Worm (Caenorhabditis elegans) whole organism, L4 larva: Measurements from ENCODE around the gene D1086.18.

ENCODE experiments used
- D1046.2 ChIP-seq: fragments of 200-800 bp; sonication (Bioruptor generic); IDR thresholded peaks from 2 replicates; pipeline ENCODE4 v1.3.6; 2022; ENCODE audit warnings: missing genetic modification characterization, missing compliant biosample characterization
- F10B5.3 ChIP-seq: sonication (generic microtip); optimal IDR thresholded peaks from 2 replicates; lab custom pipeline; 2016; ENCODE audit warnings: mild to moderate bottlenecking, missing genetic modification characterization, missing compliant biosample characterization
- F26F4.8 ChIP-seq: fragments of 200-800 bp; sonication (Bioruptor generic); conservative IDR thresholded peaks from 2 replicates; pipeline ENCODE4 v1.3.6; 2022; ENCODE audit warnings: missing genetic modification characterization, missing compliant biosample characterization
- F44E2.7 ChIP-seq: fragments of 200-800 bp; sonication (Bioruptor generic); IDR thresholded peaks from 2 replicates; pipeline ENCODE4 v2.1.2; 2022; ENCODE audit warnings: missing genetic modification characterization, missing compliant biosample characterization
- F49E8.2 ChIP-seq: sonication (generic microtip); optimal IDR thresholded peaks from 2 replicates; lab custom pipeline; 2016; ENCODE audit warnings: missing compliant biosample characterization, mild to moderate bottlenecking, missing genetic modification characterization, borderline replicate concordance
- R02D3.7 ChIP-seq: fragments of 150-350 bp; sonication (generic microtip); optimal IDR thresholded peaks from 3 replicates; lab custom pipeline; 2014; ENCODE audit warnings: missing biosample characterization, missing genetic modification characterization
- Y48G9A.11 ChIP-seq: fragments of 200-800 bp; sonication (Bioruptor generic); IDR thresholded peaks from 2 replicates; pipeline ENCODE4 v1.3.6; 2022; ENCODE audit warnings: missing genetic modification reagents, missing genetic modification characterization, missing compliant biosample characterization
- ZK337.2 ChIP-seq: fragments of 200-800 bp; sonication (Bioruptor generic); IDR thresholded peaks from 2 replicates; pipeline ENCODE4 v1.3.6; 2022; ENCODE audit warnings: missing genetic modification reagents, missing genetic modification characterization, missing compliant biosample characterization
- aha-1 ChIP-seq: fragments of 150-350 bp; peaks from one replicate; lab custom pipeline; 2014; ENCODE audit warnings: missing biosample characterization, missing genetic modification characterization
- ceh-28 ChIP-seq: fragments of 150-350 bp; optimal IDR thresholded peaks from 2 replicates; lab custom pipeline; 2014; ENCODE audit warnings: missing biosample characterization, missing genetic modification reagents, missing genetic modification characterization
- ceh-62 ChIP-seq: sonication (generic microtip); optimal IDR thresholded peaks from 2 replicates; lab custom pipeline; 2017; ENCODE audit warnings: missing biosample characterization, missing genetic modification characterization
- ceh-82 ChIP-seq: sonication (generic microtip); optimal IDR thresholded peaks from 2 replicates; lab custom pipeline; 2017; ENCODE audit warnings: missing biosample characterization, missing genetic modification characterization
- ces-1 ChIP-seq: fragments of 150-350 bp; sonication (generic microtip); optimal IDR thresholded peaks from 4 replicates; lab custom pipeline; 2014; ENCODE audit warnings: missing biosample characterization, missing genetic modification reagents, missing genetic modification characterization
- daf-12 ChIP-seq: fragments of 150-350 bp; optimal IDR thresholded peaks from 2 replicates; lab custom pipeline; 2014; ENCODE audit warnings: missing biosample characterization, missing genetic modification reagents, missing genetic modification characterization
- daf-19 ChIP-seq: fragments of 200-800 bp; sonication (Bioruptor generic); conservative IDR thresholded peaks from 2 replicates; pipeline ENCODE4 v1.3.6; 2022; ENCODE audit warnings: missing genetic modification characterization, missing compliant biosample characterization
- dmd-6 ChIP-seq: fragments of 200-800 bp; sonication (Bioruptor generic); IDR thresholded peaks from 2 replicates; pipeline ENCODE4 v1.3.6; 2022; ENCODE audit warnings: missing genetic modification reagents, missing genetic modification characterization, missing compliant biosample characterization
- dmd-9 ChIP-seq: fragments of 200-800 bp; sonication (Bioruptor generic); IDR thresholded peaks from 2 replicates; pipeline ENCODE4 v1.3.6; 2022; ENCODE audit warnings: missing genetic modification reagents, missing genetic modification characterization, missing compliant biosample characterization
- dpl-1 ChIP-seq: fragments of 150-350 bp; optimal IDR thresholded peaks from 2 replicates; lab custom pipeline; 2014; ENCODE audit warnings: missing biosample characterization, missing genetic modification reagents, missing genetic modification characterization
- duxl-1 ChIP-seq: sonication (generic microtip); optimal IDR thresholded peaks from 2 replicates; lab custom pipeline; 2016; ENCODE audit warnings: mild to moderate bottlenecking, missing genetic modification characterization, moderate library complexity, missing compliant biosample characterization; ENCODE audit not compliant: poor library complexity
- fkh-10 ChIP-seq: fragments of 150-350 bp; optimal IDR thresholded peaks from 2 replicates; lab custom pipeline; 2014; ENCODE audit warnings: missing biosample characterization, missing genetic modification reagents, missing genetic modification characterization
- gei-8 ChIP-seq: fragments of 200-800 bp; sonication (Bioruptor generic); optimal IDR thresholded peaks from 2 replicates; lab custom pipeline; 2018; ENCODE audit warnings: mild to moderate bottlenecking, missing genetic modification characterization, missing compliant biosample characterization
- hif-1 ChIP-seq, 2 experiments: sonication (generic microtip); optimal IDR thresholded peaks; 2 replicates each; lab custom pipeline; 2016 to 2017; ENCODE audit warnings: missing compliant biosample characterization in 2 of 2, missing genetic modification characterization in 2 of 2, missing genetic modification reagents in 2 of 2, missing genotype in 2 of 2, mild to moderate bottlenecking in 1 of 2
- hlh-11 ChIP-seq: fragments of 200-800 bp; sonication (Bioruptor generic); optimal IDR thresholded peaks from 2 replicates; lab custom pipeline; 2018; ENCODE audit warnings: mild to moderate bottlenecking, missing genetic modification characterization, missing compliant biosample characterization
- hmg-1.1 ChIP-seq: fragments of 200-800 bp; sonication (Bioruptor generic); IDR thresholded peaks from 2 replicates; pipeline ENCODE4 v1.3.6; 2022; ENCODE audit warnings: missing genetic modification reagents, missing genetic modification characterization, missing compliant biosample characterization
- jun-1 ChIP-seq: fragments of 150-350 bp; optimal IDR thresholded peaks from 2 replicates; lab custom pipeline; 2014; ENCODE audit warnings: missing biosample characterization, missing genetic modification reagents, missing genetic modification characterization
- lin-13 ChIP-seq: fragments of 150-350 bp; optimal IDR thresholded peaks from 2 replicates; lab custom pipeline; 2014; ENCODE audit warnings: missing biosample characterization, missing genetic modification reagents, missing genetic modification characterization
- lin-29 ChIP-seq: fragments of 200-800 bp; sonication (Bioruptor generic); IDR thresholded peaks from 2 replicates; pipeline ENCODE4 v1.3.6; 2022; ENCODE audit warnings: missing genetic modification reagents, missing genetic modification characterization, missing compliant biosample characterization
- lin-38 ChIP-seq: fragments of 200-800 bp; sonication (Bioruptor generic); IDR thresholded peaks from 2 replicates; pipeline ENCODE4 v1.3.6; 2022; ENCODE audit warnings: missing genetic modification reagents, missing genetic modification characterization, missing compliant biosample characterization
- lin-39 ChIP-seq: fragments of 150-350 bp; optimal IDR thresholded peaks from 2 replicates; lab custom pipeline; 2014; ENCODE audit warnings: missing biosample characterization, missing genetic modification reagents, missing genetic modification characterization
- mdl-1 ChIP-seq, 2 experiments: fragments of 150-350 bp in 1 of 2; sonication (generic microtip) in 1 of 2; optimal IDR thresholded peaks; 2 replicates each; lab custom pipeline; 2014 to 2017; ENCODE audit warnings: missing biosample characterization in 2 of 2, missing genetic modification characterization in 2 of 2
- mep-1 ChIP-seq: fragments of 150-350 bp; sonication (generic microtip); optimal IDR thresholded peaks from 3 replicates; lab custom pipeline; 2014; ENCODE audit warnings: missing biosample characterization, missing genetic modification characterization
- mxl-2 ChIP-seq: fragments of 200-800 bp; sonication (Bioruptor generic); conservative IDR thresholded peaks from 2 replicates; pipeline ENCODE4 v1.3.6; 2022; ENCODE audit warnings: missing genetic modification reagents, missing genetic modification characterization, missing compliant biosample characterization
- mxl-3 ChIP-seq: fragments of 200-800 bp; sonication (Bioruptor generic); optimal IDR thresholded peaks from 2 replicates; lab custom pipeline; 2018; ENCODE audit warnings: mild to moderate bottlenecking, missing genetic modification characterization, missing compliant biosample characterization
- nhr-10 ChIP-seq: fragments of 150-350 bp; optimal IDR thresholded peaks from 2 replicates; lab custom pipeline; 2014; ENCODE audit warnings: missing biosample characterization, missing genetic modification characterization
- nhr-102 ChIP-seq: sonication (generic microtip); optimal IDR thresholded peaks from 2 replicates; lab custom pipeline; 2016; ENCODE audit warnings: mild to moderate bottlenecking, missing genetic modification characterization, moderate library complexity, missing compliant biosample characterization
- nhr-237 ChIP-seq: sonication (generic microtip); optimal IDR thresholded peaks from 2 replicates; lab custom pipeline; 2017; ENCODE audit warnings: missing biosample characterization, missing genetic modification characterization
- nhr-28 ChIP-seq: fragments of 150-350 bp; optimal IDR thresholded peaks from 2 replicates; lab custom pipeline; 2014; ENCODE audit warnings: missing biosample characterization, missing genetic modification characterization
- nhr-41 ChIP-seq: fragments of 200-800 bp; sonication (Bioruptor generic); IDR thresholded peaks from 2 replicates; pipeline ENCODE4 v1.3.6; 2022; ENCODE audit warnings: missing genetic modification reagents, missing genetic modification characterization, missing compliant biosample characterization
- nhr-42 ChIP-seq: fragments of 200-800 bp; sonication (Bioruptor generic); IDR thresholded peaks from 2 replicates; pipeline ENCODE4 v1.3.6; 2022; ENCODE audit warnings: missing genetic modification characterization, missing compliant biosample characterization
- nhr-6 ChIP-seq: fragments of 150-350 bp; optimal IDR thresholded peaks from 2 replicates; lab custom pipeline; 2014; ENCODE audit warnings: missing biosample characterization, missing genetic modification characterization
- pha-4 ChIP-seq, 2 experiments: fragments of 150-350 bp in 1 of 2; fragments of 200-800 bp in 1 of 2; sonication (Bioruptor generic) in 1 of 2; IDR thresholded peaks in 1 of 2; optimal IDR thresholded peaks in 1 of 2; 2 replicates each; pipeline versions ENCODE4 v1.3.6 to Lab custom; 2014 to 2022; ENCODE audit warnings: missing genetic modification characterization in 2 of 2, missing genetic modification reagents in 2 of 2, missing biosample characterization in 1 of 2, missing compliant biosample characterization in 1 of 2
- rbr-2 ChIP-seq: sonication (generic microtip); optimal IDR thresholded peaks from 2 replicates; lab custom pipeline; 2016; ENCODE audit warnings: missing genotype, missing genetic modification characterization, missing compliant biosample characterization
- sdz-12 ChIP-seq: fragments of 200-800 bp; sonication (Bioruptor generic); optimal IDR thresholded peaks from 2 replicates; lab custom pipeline; 2018; ENCODE audit warnings: mild to moderate bottlenecking, missing genetic modification characterization, missing compliant biosample characterization
- skn-1 ChIP-seq: fragments of 150-350 bp; optimal IDR thresholded peaks from 2 replicates; lab custom pipeline; 2014; ENCODE audit warnings: missing biosample characterization, missing genetic modification characterization
- snpc-1.2 ChIP-seq: fragments of 200-800 bp; sonication (Bioruptor generic); IDR thresholded peaks from 2 replicates; pipeline ENCODE4 v1.3.6; 2022; ENCODE audit warnings: missing genetic modification reagents, missing genetic modification characterization, missing compliant biosample characterization
- spr-1 ChIP-seq: sonication (generic microtip); optimal IDR thresholded peaks from 2 replicates; lab custom pipeline; 2016; ENCODE audit warnings: mild to moderate bottlenecking, missing genetic modification characterization, missing compliant biosample characterization
- tag-97 ChIP-seq: fragments of 200-800 bp; sonication (Bioruptor generic); IDR thresholded peaks from 2 replicates; pipeline ENCODE4 v1.3.6; 2022; ENCODE audit warnings: missing genetic modification characterization, missing compliant biosample characterization
- tra-1 ChIP-seq: fragments of 200-800 bp; sonication (Bioruptor generic); IDR thresholded peaks from 2 replicates; pipeline ENCODE4 v1.3.6; 2022; ENCODE audit warnings: missing genetic modification reagents, missing genetic modification characterization, missing compliant biosample characterization
- vab-7 ChIP-seq: fragments of 200-800 bp; sonication (Bioruptor generic); IDR thresholded peaks from 2 replicates; pipeline ENCODE4 v1.3.6; 2022; ENCODE audit warnings: missing genetic modification reagents, missing genetic modification characterization, missing compliant biosample characterization
- zag-1 ChIP-seq: fragments of 150-350 bp; optimal IDR thresholded peaks from 2 replicates; lab custom pipeline; 2014; ENCODE audit warnings: missing biosample characterization, missing genetic modification characterization
- zip-11 ChIP-seq: fragments of 200-800 bp; sonication (Bioruptor generic); IDR thresholded peaks from 2 replicates; pipeline ENCODE4 v1.3.6; 2022; ENCODE audit warnings: missing genetic modification characterization, missing compliant biosample characterization
- zip-2 ChIP-seq: fragments of 150-350 bp; optimal IDR thresholded peaks from 2 replicates; lab custom pipeline; 2014; ENCODE audit warnings: missing biosample characterization, missing genetic modification characterization

The D1086.18 gene

ce11 chrV:14092403-14092802 is 6.7 kb downstream of the D1086.18 start, which contains the start of gene D1086.3 (continued):
- TF ChIP-seq dpl-1, result no peak
- TF ChIP-seq dmd-6, result no peak
- TF ChIP-seq lin-39 (tag; lab: Kevin White, UChicago), result no peak
- TF ChIP-seq F49E8.2 (tag; lab: Kevin White, UChicago), result peak; percentile 85
- no peak for TF ChIP-seq F44E2.7 (GFP tag; lab: Robert Waterston, UW)
- TF ChIP-seq lin-29 (GFP tag; lab: Robert Waterston, UW), result no peak
- peak; percentile 19 for TF ChIP-seq rbr-2 (tag; lab: Kevin White, UChicago)
- TF ChIP-seq hmg-1.1 (GFP tag; lab: Robert Waterston, UW), result 0 out of 2 replicates have a peak, but pooled peaks have one; percentile 23
- peak; percentile 73; the same call in 1 of the 2 replicates for TF ChIP-seq lin-38
- no peak for TF ChIP-seq ceh-28 (tag; lab: Kevin White, UChicago)
- TF ChIP-seq zag-1 (tag; lab: Kevin White, UChicago), result no peak
- no peak for TF ChIP-seq jun-1
- no peak for TF ChIP-seq ceh-82 (tag; lab: Kevin White, UChicago)
- peak; percentile 23 for TF ChIP-seq lin-13
- TF ChIP-seq mep-1, result no peak
- TF ChIP-seq zip-2 (tag; lab: Kevin White, UChicago), result no peak
- TF ChIP-seq daf-19 (GFP tag; lab: Robert Waterston, UW), result 0 out of 2 replicates have a peak, but pooled peaks have one; percentile 46
- no peak for TF ChIP-seq fkh-10
- 0 out of 2 replicates have a peak, but pooled peaks have one; percentile 39 for TF ChIP-seq pha-4 (GFP tag; IDR thresholded peaks at IDR 0.05; lab: Robert Waterston, UW)
- TF ChIP-seq pha-4 (tag; optimal IDR thresholded peaks at IDR 0.05; lab: Kevin White, UChicago), result no peak
- peak; percentile 30 for TF ChIP-seq hlh-11 (tag; lab: Kevin White, UChicago)
- no peak for TF ChIP-seq ces-1 (GFP tag; lab: Kevin White, UChicago)
- TF ChIP-seq ZK337.2 (GFP tag; lab: Robert Waterston, UW), result no peak
- TF ChIP-seq R02D3.7, result no peak
- peak; percentile 11 for TF ChIP-seq nhr-102 (tag; lab: Kevin White, UChicago)
- TF ChIP-seq sdz-12 (GFP tag; lab: Kevin White, UChicago), result no peak
- no peak for TF ChIP-seq nhr-28 (tag; lab: Kevin White, UChicago)
- no peak for TF ChIP-seq vab-7 (GFP tag; lab: Robert Waterston, UW)
- no peak for TF ChIP-seq tra-1 (GFP tag; lab: Robert Waterston, UW)
- TF ChIP-seq F26F4.8 (GFP tag; lab: Robert Waterston, UW), result no peak
- TF ChIP-seq tag-97, result no peak
- no peak for TF ChIP-seq nhr-10 (tag; lab: Kevin White, UChicago)
- TF ChIP-seq D1046.2 (GFP tag; lab: Robert Waterston, UW), result no peak
- no peak for TF ChIP-seq nhr-237
- TF ChIP-seq Y48G9A.11 (GFP tag; lab: Robert Waterston, UW), result peak; percentile 56; the same call in 1 of the 2 replicates
- TF ChIP-seq duxl-1 (tag; lab: Kevin White, UChicago), result peak; percentile 14
- no peak for TF ChIP-seq mdl-1 (tag; optimal IDR thresholded peaks at IDR 0.05; lab: Kevin White, UChicago)
- TF ChIP-seq daf-12 (tag; lab: Kevin White, UChicago), result no peak
- TF ChIP-seq aha-1 (tag; lab: Kevin White, UChicago), result no peak
- TF ChIP-seq mxl-3 (GFP tag; lab: Kevin White, UChicago), result no peak
- TF ChIP-seq zip-11, result no peak
- TF ChIP-seq spr-1 (tag; lab: Kevin White, UChicago), result no peak
- TF ChIP-seq nhr-6 (tag; lab: Kevin White, UChicago), result no peak
- no peak for TF ChIP-seq nhr-41
- TF ChIP-seq skn-1, result no peak
- no peak for TF ChIP-seq ceh-62 (tag; lab: Kevin White, UChicago)
- TF ChIP-seq F10B5.3, result peak; percentile 62
- TF ChIP-seq mxl-2 (GFP tag; lab: Robert Waterston, UW), result no peak
- no peak for TF ChIP-seq hif-1 (tag; optimal IDR thresholded peaks at IDR 0.05; lab: Kevin White, UChicago)
- peak; percentile 73; the same call in 1 of the 2 replicates for TF ChIP-seq snpc-1.2 (GFP tag; lab: Robert Waterston, UW)
- no peak for TF ChIP-seq gei-8 (GFP tag; lab: Kevin White, UChicago)
- TF ChIP-seq nhr-42, result no peak
- TF ChIP-seq dmd-9 (GFP tag; lab: Robert Waterston, UW), result no peak
